Fruit fly (Drosophila melanogaster): ENCODE measurements around the gene CG17646.

DNA sequence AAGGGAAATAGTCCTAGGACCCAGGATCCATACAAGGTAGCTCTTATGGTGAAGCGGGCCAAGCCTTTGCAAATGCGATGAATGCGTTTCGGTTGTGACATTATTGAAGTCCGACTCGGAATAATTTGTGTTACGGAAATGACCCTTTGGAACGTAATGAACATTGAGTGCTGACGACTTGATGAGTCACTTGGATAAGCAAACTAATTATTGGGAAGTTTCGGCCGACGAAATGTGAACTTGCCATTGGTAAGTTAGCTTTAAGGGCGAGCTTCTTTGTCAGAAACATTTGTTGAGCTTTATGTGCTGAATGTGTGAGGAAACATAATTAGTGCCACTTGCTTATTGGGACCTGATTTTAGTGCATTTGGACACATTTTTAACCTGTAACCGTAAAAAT lies 62.5 kb downstream of the CG17646 start, which contains the start of gene Gr22a:
- TF ChIP-seq cic (GFP tag; optimal IDR thresholded peaks at IDR 0.05) (no peak), Mnt (GFP tag; optimal IDR thresholded peaks at IDR 0.05) (no peak), CG33017 (tag; optimal IDR thresholded peaks at IDR 0.05) (no peak), pad (GFP tag; optimal IDR thresholded peaks at IDR 0.05) (no peak)

All from whole organism, adult.